Worm (Caenorhabditis elegans): Measurements from ENCODE around the gene C24A8.6.
A peak's percentile ranks its signal among the peaks of the same experiment; 100 is the strongest.

C24A8.6 gene

ce11 chrX:4317095-4317494 lies 15.1 kb downstream of the C24A8.6 start:
- TF ChIP-seq pqm-1 (tag; optimal IDR thresholded peaks at IDR 0.05) (no peak), nhr-90 (tag; optimal IDR thresholded peaks at IDR 0.05; ENCODE audit: poor library complexity) (no peak), lin-14 (GFP tag; optimal IDR thresholded peaks at IDR 0.05) (peak; percentile 29), nhr-12 (tag; optimal IDR thresholded peaks at IDR 0.05) (no peak), efl-1 (optimal IDR thresholded peaks at IDR 0.05) (no peak), efl-1 (GFP tag; optimal IDR thresholded peaks at IDR 0.05 in 1 of 2) (peak in 1 of 2 experiments; percentile 2), unc-86 (tag; optimal IDR thresholded peaks at IDR 0.05) (no peak), unc-30 (tag; optimal IDR thresholded peaks at IDR 0.05) (no peak), dpl-1 (GFP tag; optimal IDR thresholded peaks at IDR 0.05) (no peak), lin-35 (GFP tag; optimal IDR thresholded peaks at IDR 0.05) (no peak), fkh-10 (GFP tag; optimal IDR thresholded peaks at IDR 0.05) (peak; percentile 75), nhr-47 (tag; optimal IDR thresholded peaks at IDR 0.05) (no peak)

ce11 chrX:4314939-4315338 lies 17.3 kb downstream of the C24A8.6 start:
- TF ChIP-seq lin-14 (GFP tag; optimal IDR thresholded peaks at IDR 0.05) (peak; percentile 77), fkh-10 (GFP tag; optimal IDR thresholded peaks at IDR 0.05) (peak; percentile 95), nhr-71 (tag; optimal IDR thresholded peaks at IDR 0.05) (peak; percentile 2), ces-1 (GFP tag; optimal IDR thresholded peaks at IDR 0.05) (peak; percentile 87), elt-3 (tag; optimal IDR thresholded peaks at IDR 0.05) (no peak), lin-15B (tag; optimal IDR thresholded peaks at IDR 0.05) (no peak), mab-9 (GFP tag; IDR thresholded peaks at IDR 0.05) (no peak)

- no peak for TF ChIP-seq lin-39 (tag; optimal IDR thresholded peaks at IDR 0.05)
- peak; percentile 16 for TF ChIP-seq fkh-8 (tag; optimal IDR thresholded peaks at IDR 0.05)
Observed at ce11 chrX:4311668-4312067, 20.5 kb downstream of the C24A8.6 start, which contains the start of gene C52B9.8. Gene C52B9.8 (minus strand): TSS chrX:4311768.

- peak; percentile 6 for TF ChIP-seq elt-2 (tag; optimal IDR thresholded peaks at IDR 0.05)
- TF ChIP-seq nhr-90 (tag; optimal IDR thresholded peaks at IDR 0.05; ENCODE audit: poor library complexity) = peak; percentile 18
- TF ChIP-seq nhr-20 (tag; optimal IDR thresholded peaks at IDR 0.05) = peak; percentile 54
- peak; percentile 30 for TF ChIP-seq mep-1 (tag; optimal IDR thresholded peaks at IDR 0.05)
- peak; percentile 47 for TF ChIP-seq rnt-1 (tag; optimal IDR thresholded peaks at IDR 0.05)
- peak; percentile 41 for TF ChIP-seq tbx-2 (tag; optimal IDR thresholded peaks at IDR 0.05)
- TF ChIP-seq lin-14 (GFP tag; optimal IDR thresholded peaks at IDR 0.05) = peak; percentile 76
- peak; percentile 26 for TF ChIP-seq fkh-8 (tag; optimal IDR thresholded peaks at IDR 0.05)
- peak; percentile 58 for TF ChIP-seq snu-23 (GFP tag; optimal IDR thresholded peaks at IDR 0.05)
- peak in 1 of 2 experiments; percentile 51 for TF ChIP-seq lin-35 (GFP tag; optimal IDR thresholded peaks at IDR 0.05)
- TF ChIP-seq swsn-7 (tag; optimal IDR thresholded peaks at IDR 0.05) = peak; percentile 48
- peak; percentile 46 for TF ChIP-seq dsc-1 (tag; optimal IDR thresholded peaks at IDR 0.05)
- TF ChIP-seq nhr-19 (GFP tag; conservative IDR thresholded peaks at IDR 0.05) = peak; percentile 37; the same call in 1 of the 2 replicates
- 0 out of 2 replicates have a peak, but pooled peaks have one; percentile 15 for TF ChIP-seq isw-1 (GFP tag; IDR thresholded peaks at IDR 0.05)
- peak; percentile 28 for TF ChIP-seq C16A3.4 (tag; optimal IDR thresholded peaks at IDR 0.05)
- TF ChIP-seq hpl-2 (GFP tag; optimal IDR thresholded peaks at IDR 0.05) = no peak
- no peak for TF ChIP-seq nhr-77 (tag; optimal IDR thresholded peaks at IDR 0.05)
- TF ChIP-seq lsy-2 (tag; optimal IDR thresholded peaks at IDR 0.05) = peak; percentile 13 to 41
- TF ChIP-seq ceh-82 (tag; optimal IDR thresholded peaks at IDR 0.05) = peak in 2 of 3 experiments; percentile 4 to 15
- peak; percentile 4 to 15 for TF ChIP-seq efl-1 (optimal IDR thresholded peaks at IDR 0.05)
- peak in 1 of 2 experiments; percentile 40 for TF ChIP-seq efl-1 (GFP tag; optimal IDR thresholded peaks at IDR 0.05 in 1 of 2)
- peak; percentile 35 for TF ChIP-seq unc-130 (tag; optimal IDR thresholded peaks at IDR 0.05)
- no peak for TF ChIP-seq ceh-88 (GFP tag; IDR thresholded peaks at IDR 0.05)
- TF ChIP-seq egl-13 (tag; optimal IDR thresholded peaks at IDR 0.05) = peak; percentile 15
- TF ChIP-seq ama-1 (optimal IDR thresholded peaks at IDR 0.05) = no peak
- TF ChIP-seq ceh-90 (tag; optimal IDR thresholded peaks at IDR 0.05) = no peak
- TF ChIP-seq F16B12.6 (tag; optimal IDR thresholded peaks at IDR 0.05) = peak; percentile 85
- TF ChIP-seq ztf-4 (tag; optimal IDR thresholded peaks at IDR 0.05) = no peak
- TF ChIP-seq irx-1 (tag; optimal IDR thresholded peaks at IDR 0.05) = peak; percentile 61
- no peak for TF ChIP-seq pqm-1 (tag; optimal IDR thresholded peaks at IDR 0.05)
- peak in 2 of 3 experiments; percentile 20 to 28 for TF ChIP-seq dpl-1 (GFP tag; optimal IDR thresholded peaks at IDR 0.05)
- peak; percentile 45 for TF ChIP-seq xbp-1 (tag; optimal IDR thresholded peaks at IDR 0.05)
- TF ChIP-seq unc-86 (tag; optimal IDR thresholded peaks at IDR 0.05) = peak; percentile 44
- no peak for TF ChIP-seq efl-3 (GFP tag; optimal IDR thresholded peaks at IDR 0.05)
- TF ChIP-seq nhr-71 (tag; optimal IDR thresholded peaks at IDR 0.05) = peak; percentile 61
- TF ChIP-seq nhr-47 (tag; optimal IDR thresholded peaks at IDR 0.05) = peak; percentile 55
- peak; percentile 73 for TF ChIP-seq nhr-85 (tag)
Observed at ce11 chrX:4307559-4308005, 24.6 kb downstream of the C24A8.6 start.

All from whole organism, L1 larva.